Fruit fly (Drosophila melanogaster) whole organism, adult: ENCODE measurements around the gene CG32668.

Source experiments
- CG11617 ChIP-seq: fragments of 200-800 bp; sonication (Bioruptor generic); optimal IDR thresholded peaks from 2 replicates; lab custom pipeline; 2017; ENCODE audit warnings: mild to moderate bottlenecking, missing biosample characterization, missing genetic modification reagents, missing genetic modification characterization
- CG12768 ChIP-seq: fragments of 200-800 bp; sonication (Bioruptor generic); optimal IDR thresholded peaks from 2 replicates; lab custom pipeline; 2017; ENCODE audit warnings: missing biosample characterization, missing genetic modification characterization, mild to moderate bottlenecking, moderate library complexity, missing genetic modification reagents
- CG14711 ChIP-seq: fragments of 200-800 bp; sonication (Bioruptor generic); optimal IDR thresholded peaks from 2 replicates; lab custom pipeline; 2018; ENCODE audit warnings: missing biosample characterization, mild to moderate bottlenecking, missing genetic modification characterization, moderate library complexity
- CG1620 ChIP-seq: fragments of 200-800 bp; sonication (Bioruptor generic); optimal IDR thresholded peaks from 2 replicates; lab custom pipeline; 2016; ENCODE audit warnings: missing biosample characterization, missing genetic modification characterization
- CG33017 ChIP-seq: fragments of 200-800 bp; sonication (Bioruptor generic); optimal IDR thresholded peaks from 2 replicates; lab custom pipeline; 2018; ENCODE audit warnings: missing biosample characterization, mild to moderate bottlenecking, missing genetic modification characterization, moderate library complexity
- CG5204 ChIP-seq: fragments of 200-800 bp; sonication (Bioruptor generic); optimal IDR thresholded peaks from 2 replicates; lab custom pipeline; 2016; ENCODE audit warnings: missing biosample characterization, missing genetic modification characterization
- CG7045 ChIP-seq: fragments of 200-800 bp; sonication (Bioruptor generic); optimal IDR thresholded peaks from 2 replicates; lab custom pipeline; 2017; ENCODE audit warnings: missing biosample characterization, mild to moderate bottlenecking, missing genetic modification characterization
- CG7101 ChIP-seq: fragments of 200-800 bp; sonication (Bioruptor generic); optimal IDR thresholded peaks from 2 replicates; lab custom pipeline; 2018; ENCODE audit warnings: missing biosample characterization, mild to moderate bottlenecking, missing genetic modification characterization, moderate library complexity
- Clk ChIP-seq: fragments of 200-800 bp; sonication (Bioruptor generic); optimal IDR thresholded peaks from 2 replicates; lab custom pipeline; 2017; ENCODE audit warnings: missing biosample characterization, missing genetic modification characterization
- Crg-1 ChIP-seq: fragments of 200-800 bp; sonication (Bioruptor generic); optimal IDR thresholded peaks from 2 replicates; lab custom pipeline; 2016; ENCODE audit warnings: missing biosample characterization, missing genetic modification characterization
- Hr96 ChIP-seq: fragments of 200-800 bp; sonication (Bioruptor generic); optimal IDR thresholded peaks from 2 replicates; lab custom pipeline; 2016; ENCODE audit warnings: missing biosample characterization, missing genetic modification characterization
- Mnt ChIP-seq: fragments of 200-800 bp; sonication (Bioruptor generic); optimal IDR thresholded peaks from 2 replicates; lab custom pipeline; 2016; ENCODE audit warnings: missing biosample characterization, mild to moderate bottlenecking, missing genetic modification characterization
- bab1 ChIP-seq: fragments of 200-800 bp; sonication (Bioruptor generic); optimal IDR thresholded peaks from 3 replicates; lab custom pipeline; 2019; ENCODE audit warnings: missing biosample characterization, mild to moderate bottlenecking, missing genetic modification characterization, moderate library complexity
- cic ChIP-seq: fragments of 200-800 bp; sonication (Bioruptor generic); optimal IDR thresholded peaks from 2 replicates; lab custom pipeline; 2017; ENCODE audit warnings: missing biosample characterization, mild to moderate bottlenecking, missing genetic modification characterization, moderate library complexity
- cnc ChIP-seq, 2 experiments: fragments of >200 bp; optimal IDR thresholded peaks; 2 replicates each; lab custom pipeline; 2017
- kay ChIP-seq: fragments of 200-800 bp; sonication (Bioruptor generic); peaks from one replicate; lab custom pipeline; 2016; ENCODE audit warnings: missing biosample characterization, missing genetic modification characterization, borderline replicate concordance
- ovo ChIP-seq: fragments of 200-800 bp; sonication (Bioruptor generic); optimal IDR thresholded peaks from 2 replicates; lab custom pipeline; 2016; ENCODE audit warnings: missing biosample characterization, missing genetic modification characterization
- pad ChIP-seq: fragments of 200-800 bp; sonication (Bioruptor generic); optimal IDR thresholded peaks from 3 replicates; lab custom pipeline; 2017; ENCODE audit warnings: missing biosample characterization, missing genetic modification characterization, mild to moderate bottlenecking, moderate library complexity, missing genetic modification reagents
- tj ChIP-seq: fragments of 200-800 bp; sonication (Bioruptor generic); optimal IDR thresholded peaks from 3 replicates; lab custom pipeline; 2017; ENCODE audit warnings: missing biosample characterization, mild to moderate bottlenecking, missing genetic modification characterization, moderate library complexity
- toe ChIP-seq: fragments of 200-800 bp; sonication (Bioruptor generic); optimal IDR thresholded peaks from 2 replicates; lab custom pipeline; 2016; ENCODE audit warnings: missing biosample characterization, missing genetic modification characterization

CG32668 gene

DNA sequence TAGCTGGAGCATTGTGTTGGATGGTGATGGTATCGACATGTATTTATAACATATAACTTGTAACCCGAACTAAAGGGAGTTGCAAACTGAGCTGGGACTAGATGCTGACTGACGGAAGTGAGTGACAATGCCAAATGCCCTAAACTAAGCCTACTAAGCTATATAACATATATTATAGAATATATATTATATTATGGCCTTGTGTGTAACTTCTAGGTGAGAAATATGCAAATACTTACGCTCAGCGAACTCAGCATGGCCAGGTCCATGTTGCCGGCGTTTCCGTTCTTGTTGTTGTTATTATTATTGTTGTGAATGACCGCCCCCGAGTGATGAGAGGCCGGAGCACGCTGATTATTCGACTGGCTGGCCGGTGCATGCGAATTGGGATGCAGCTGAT lies 27.2 kb downstream of the CG32668 start, which contains the start of gene CG44385:
Gene CG44385 (minus strand): TSS at position 101 of the 400 bp plus-strand sequence.
- TF ChIP-seq Crg-1 (GFP tag; lab: Kevin White, UChicago), result no peak
- no peak for TF ChIP-seq CG12768 (GFP tag; lab: Kevin White, UChicago)
- TF ChIP-seq ovo (GFP tag; lab: Kevin White, UChicago), result no peak
- TF ChIP-seq CG11617 (GFP tag; lab: Kevin White, UChicago), result no peak
- TF ChIP-seq CG5204 (GFP tag; lab: Kevin White, UChicago), result no peak
- TF ChIP-seq CG1620, result no peak
- no peak for TF ChIP-seq bab1 (GFP tag; lab: Kevin White, UChicago)
- TF ChIP-seq Hr96 (GFP tag; lab: Kevin White, UChicago), result no peak
- no peak for TF ChIP-seq Clk (GFP tag; lab: Kevin White, UChicago)
- no peak for TF ChIP-seq toe (GFP tag; lab: Kevin White, UChicago)
- TF ChIP-seq CG7045 (GFP tag; lab: Kevin White, UChicago), result no peak
- TF ChIP-seq cic (GFP tag; lab: Kevin White, UChicago), result no peak
- no peak for TF ChIP-seq CG33017 (tag; lab: Kevin White, UChicago)
- no peak for TF ChIP-seq CG7101
- no peak for TF ChIP-seq cnc (optimal IDR thresholded peaks at IDR 0.05; lab: Kevin White, UChicago)

DNA sequence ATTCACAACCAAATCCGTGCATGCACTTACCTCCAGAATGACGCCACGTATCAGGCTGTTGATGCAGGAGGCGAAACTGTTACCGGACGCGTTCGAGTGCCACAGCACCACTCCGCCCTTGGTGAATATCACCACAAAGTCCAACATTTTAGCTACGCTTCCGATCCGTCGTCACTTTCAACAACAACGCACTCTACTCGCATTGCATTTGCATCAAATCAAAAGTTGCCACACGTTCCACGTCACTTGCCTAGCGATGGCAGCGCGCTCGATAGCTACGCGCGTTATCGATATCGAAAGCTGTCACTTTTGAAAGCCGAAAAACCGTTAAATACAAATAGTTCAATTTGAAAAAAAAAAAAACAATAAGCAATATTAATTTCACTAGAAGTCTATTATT lies 30.7 kb downstream of the CG32668 start, which contains the start of gene SrpRalpha:
Gene SrpRalpha (minus strand): TSS at position 260 of the 400 bp plus-strand sequence.
- TF ChIP-seq bab1 (GFP tag; lab: Kevin White, UChicago) (peak; percentile 9), Hr96 (GFP tag; lab: Kevin White, UChicago) (no peak), CG14711 (tag; lab: Kevin White, UChicago) (no peak), CG7045 (GFP tag; lab: Kevin White, UChicago) (no peak), kay (GFP tag; lab: Kevin White, UChicago) (no peak), toe (GFP tag; lab: Kevin White, UChicago) (no peak), pad (no peak)

DNA sequence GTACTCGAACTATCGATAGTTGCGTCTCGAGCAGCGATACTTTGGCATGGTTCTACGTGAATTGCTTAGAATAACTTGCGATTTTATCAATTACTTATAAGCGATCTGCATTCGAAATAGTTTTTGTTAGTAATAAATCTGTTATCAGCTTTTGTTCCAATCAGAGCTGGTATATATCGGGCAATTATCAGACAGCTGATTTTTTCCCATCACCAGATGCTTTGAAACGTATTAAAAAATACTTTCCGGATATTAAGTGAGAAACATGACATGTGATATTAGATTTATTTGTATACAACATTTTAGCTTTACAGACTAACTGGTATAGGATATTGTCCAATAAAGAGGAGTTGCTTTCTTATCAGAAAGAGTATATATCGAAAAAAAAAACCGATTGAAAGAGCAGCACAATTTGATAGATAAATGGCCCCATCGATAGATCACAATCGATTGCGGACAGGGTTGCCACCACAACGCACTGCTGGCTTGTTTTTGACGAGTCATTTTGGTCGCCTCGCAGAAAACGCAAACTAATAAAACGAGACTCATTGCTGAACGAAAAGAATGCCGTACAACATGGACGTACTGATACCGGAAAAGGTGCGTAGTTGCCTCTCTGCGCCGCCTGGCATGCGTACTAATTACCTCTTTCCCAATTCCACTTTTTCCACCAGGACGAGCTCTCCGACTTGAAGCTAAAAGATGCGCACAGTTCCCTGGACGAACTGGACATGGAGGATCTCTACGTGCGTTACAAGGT lies 34.6 kb downstream of the CG32668 start, which contains the start of gene Rpt3:
Gene Rpt3 (plus strand): TSS at position 353 of the 760 bp plus-strand sequence.
- TF ChIP-seq Hr96 (GFP tag; lab: Kevin White, UChicago), result no peak
- TF ChIP-seq cnc (optimal IDR thresholded peaks at IDR 0.05; lab: Kevin White, UChicago), result peak; percentile 86 to 97
- no peak for TF ChIP-seq pad
- peak; percentile 46 for TF ChIP-seq ovo (GFP tag; lab: Kevin White, UChicago)
- TF ChIP-seq CG7101, result peak; percentile 33
- TF ChIP-seq CG11617 (GFP tag; lab: Kevin White, UChicago), result peak; percentile 34
- no peak for TF ChIP-seq CG12768 (GFP tag; lab: Kevin White, UChicago)
- TF ChIP-seq kay (GFP tag; lab: Kevin White, UChicago), result no peak
- no peak for TF ChIP-seq Clk (GFP tag; lab: Kevin White, UChicago)
- TF ChIP-seq CG14711 (tag; lab: Kevin White, UChicago), result peak; percentile 91
- TF ChIP-seq CG1620, result peak; percentile 34
- peak; percentile 37 for TF ChIP-seq tj

DNA sequence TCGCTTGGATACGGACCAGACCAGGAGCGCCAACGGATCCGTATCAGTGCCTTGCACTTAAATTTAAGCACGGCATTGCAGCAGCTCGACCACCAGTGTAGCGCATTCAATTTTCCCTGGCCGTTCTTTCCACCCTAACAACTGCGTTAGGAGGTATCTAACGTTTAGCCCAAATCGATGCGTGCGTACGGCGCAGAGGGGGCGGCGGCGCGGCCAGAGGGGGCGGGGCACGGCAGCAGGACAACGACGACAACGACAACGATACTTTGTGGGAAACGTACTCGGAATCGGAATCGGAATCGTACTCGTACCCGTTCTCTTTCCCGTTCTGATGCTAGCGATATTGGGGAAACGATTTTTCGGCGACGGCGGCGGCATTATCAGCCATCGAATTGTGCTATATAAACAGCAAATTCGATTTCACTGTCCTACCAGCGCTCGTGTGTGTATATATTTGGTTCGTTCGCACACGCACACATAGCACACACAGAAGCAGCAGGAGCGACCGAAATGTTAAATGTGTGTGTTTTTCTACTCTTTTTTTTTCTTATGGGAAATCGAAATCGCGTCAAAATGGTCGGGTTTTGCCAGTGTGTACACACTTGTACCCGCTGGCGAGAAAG lies 35.3 kb downstream of the CG32668 start, which contains the start of gene CG11122:
Gene CG11122 (minus strand): TSS at position 601 of the 623 bp plus-strand sequence.
- TF ChIP-seq toe (GFP tag; lab: Kevin White, UChicago) (no peak), Mnt (GFP tag; lab: Kevin White, UChicago) (peak; percentile 7)

DNA sequence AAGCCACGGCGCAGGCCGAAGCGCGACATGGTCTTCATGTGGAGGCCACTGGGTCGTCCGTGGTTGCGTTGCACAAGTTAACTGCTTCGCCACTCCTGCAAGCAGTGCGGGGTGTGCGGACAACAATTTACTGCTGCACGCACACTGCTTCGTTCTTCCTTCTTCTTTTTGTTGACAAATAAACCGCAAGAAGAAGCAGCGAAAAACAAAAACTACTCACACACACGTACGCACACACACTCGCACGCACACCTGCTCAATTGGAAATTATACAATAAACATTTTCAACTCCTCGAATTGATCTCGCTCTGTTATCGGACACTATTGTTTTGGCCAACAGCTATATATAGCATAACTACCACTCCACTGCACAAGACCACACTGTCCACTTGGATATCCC lies 36.0 kb downstream of the CG32668 start:
- TF ChIP-seq CG14711 (tag; lab: Kevin White, UChicago) (no peak), toe (GFP tag; lab: Kevin White, UChicago) (no peak), cic (GFP tag; lab: Kevin White, UChicago) (no peak), CG11617 (GFP tag; lab: Kevin White, UChicago) (no peak), ovo (GFP tag; lab: Kevin White, UChicago) (no peak), CG7101 (no peak), bab1 (GFP tag; lab: Kevin White, UChicago) (no peak), kay (GFP tag; lab: Kevin White, UChicago) (no peak), Mnt (GFP tag; lab: Kevin White, UChicago) (no peak), CG12768 (GFP tag; lab: Kevin White, UChicago) (no peak), CG33017 (tag; lab: Kevin White, UChicago) (no peak), tj (no peak), Crg-1 (GFP tag; lab: Kevin White, UChicago) (no peak), Clk (GFP tag; lab: Kevin White, UChicago) (no peak), cnc (optimal IDR thresholded peaks at IDR 0.05; lab: Kevin White, UChicago) (no peak)

DNA sequence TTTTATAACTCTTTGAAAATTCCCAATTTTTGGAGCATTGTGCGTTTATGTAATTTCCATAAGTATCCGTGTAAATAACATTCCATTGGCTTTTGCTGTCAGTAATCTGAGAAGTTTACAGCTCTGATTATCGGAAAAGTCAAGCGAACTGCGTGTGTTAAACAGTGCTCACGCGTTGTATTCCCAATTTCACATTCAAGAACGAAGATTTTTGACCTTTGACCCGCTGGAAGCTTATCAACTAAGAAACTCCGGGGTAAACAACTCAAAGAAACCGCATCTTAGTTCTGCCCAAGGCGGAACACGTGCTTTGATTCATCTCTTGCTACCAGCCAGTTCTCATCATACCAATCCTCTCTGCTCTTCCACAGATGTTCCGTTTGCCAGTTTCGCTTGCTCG lies 49.9 kb downstream of the CG32668 start:
- TF ChIP-seq CG7101, result no peak
